Fruit fly (Drosophila melanogaster) whole organism, embryonic: ENCODE measurements around the gene Gnpat.
A peak's percentile ranks its signal among the peaks of the same experiment; 100 is the strongest.

ENCODE experiments used
- B-H1 ChIP-seq: fragments of 200-800 bp; sonication (Bioruptor generic); IDR thresholded peaks from 3 replicates; pipeline ENCODE4 v1.3.6; 2022; ENCODE audit warnings: missing biosample characterization, missing genetic modification characterization
- CG10979 ChIP-seq: fragments of 200-800 bp; sonication (Bioruptor generic); optimal IDR thresholded peaks from 2 replicates; lab custom pipeline; 2018; ENCODE audit warnings: missing biosample characterization, mild to moderate bottlenecking, missing genetic modification characterization, moderate library complexity
- CG12942 ChIP-seq: fragments of 200-800 bp; sonication (Bioruptor generic); optimal IDR thresholded peaks from 3 replicates; lab custom pipeline; 2016; ENCODE audit warnings: missing biosample characterization, missing genetic modification characterization
- CG14050 ChIP-seq: fragments of 200-800 bp; sonication (Bioruptor generic); IDR thresholded peaks from 3 replicates; pipeline ENCODE4 v1.3.6; 2022; ENCODE audit warnings: missing biosample characterization, missing genetic modification characterization
- CG16779 ChIP-seq: fragments of 200-800 bp; sonication (Bioruptor generic); IDR thresholded peaks from 2 replicates; pipeline ENCODE4 v1.3.6; 2022; ENCODE audit warnings: missing biosample characterization, missing genetic modification characterization
- CG17829 ChIP-seq: fragments of 200-800 bp; optimal IDR thresholded peaks from 2 replicates; lab custom pipeline; 2019; ENCODE audit warnings: missing biosample characterization, mild to moderate bottlenecking, missing genetic modification characterization, moderate library complexity
- CG30431 ChIP-seq: fragments of 200-800 bp; sonication (Bioruptor generic); optimal IDR thresholded peaks from 2 replicates; lab custom pipeline; 2017; ENCODE audit warnings: missing biosample characterization, missing genetic modification characterization
- CG32532 ChIP-seq: fragments of 200-800 bp; sonication (Bioruptor generic); IDR thresholded peaks from 2 replicates; pipeline ENCODE4 v1.3.6; 2022; ENCODE audit warnings: missing biosample characterization, missing genetic modification characterization
- CG32772 ChIP-seq: fragments of 200-800 bp; sonication (Bioruptor generic); IDR thresholded peaks from 2 replicates; pipeline ENCODE4 v1.3.6; 2022; ENCODE audit warnings: missing biosample characterization, missing genetic modification characterization
- CG4360 ChIP-seq: fragments of 200-800 bp; sonication (Bioruptor generic); IDR thresholded peaks from 2 replicates; pipeline ENCODE4 v1.3.6; 2022; ENCODE audit warnings: missing biosample characterization, missing genetic modification characterization
- CG4404 ChIP-seq: fragments of 200-800 bp; sonication (Bioruptor generic); IDR thresholded peaks from 2 replicates; pipeline ENCODE4 v1.3.6; 2022; ENCODE audit warnings: missing biosample characterization, missing genetic modification characterization
- CG7987 ChIP-seq: fragments of 200-800 bp; sonication (Bioruptor generic); optimal IDR thresholded peaks from 2 replicates; lab custom pipeline; 2018; ENCODE audit warnings: missing biosample characterization, mild to moderate bottlenecking, missing genetic modification characterization, moderate library complexity
- CG9437 ChIP-seq: fragments of 200-800 bp; sonication (Bioruptor generic); optimal IDR thresholded peaks from 2 replicates; lab custom pipeline; 2018; ENCODE audit warnings: missing biosample characterization, mild to moderate bottlenecking, missing genetic modification characterization
- Dref ChIP-seq: fragments of 200-800 bp; sonication (Bioruptor generic); IDR thresholded peaks from 2 replicates; pipeline ENCODE4 v1.3.6; 2022; ENCODE audit warnings: missing biosample characterization, missing genetic modification characterization
- HHEX ChIP-seq: fragments of 200-800 bp; sonication (Bioruptor generic); optimal IDR thresholded peaks from 3 replicates; lab custom pipeline; 2017; ENCODE audit warnings: missing biosample characterization, mild to moderate bottlenecking, missing genetic modification characterization, missing genetic modification reagents
- HLH3B ChIP-seq: fragments of 200-800 bp; sonication (Bioruptor generic); IDR thresholded peaks from 2 replicates; pipeline ENCODE4 v1.3.6; 2022; ENCODE audit warnings: missing biosample characterization, missing genetic modification characterization
- Hr3 ChIP-seq: fragments of 200-800 bp; sonication (Bioruptor generic); optimal IDR thresholded peaks from 3 replicates; lab custom pipeline; 2016; ENCODE audit warnings: missing biosample characterization, missing genetic modification characterization
- Hsf ChIP-seq: fragments of 200-800 bp; sonication (Bioruptor generic); optimal IDR thresholded peaks from 3 replicates; lab custom pipeline; 2016; ENCODE audit warnings: missing biosample characterization, missing genetic modification characterization
- Kr ChIP-seq: fragments of 200-800 bp; sonication (Bioruptor generic); optimal IDR thresholded peaks from 2 replicates; lab custom pipeline; 2017; ENCODE audit warnings: missing biosample characterization, mild to moderate bottlenecking, missing genetic modification characterization
- Lpt ChIP-seq: fragments of >200 bp; optimal IDR thresholded peaks from 2 replicates; lab custom pipeline; 2018; ENCODE audit warnings: missing biosample characterization, missing genetic modification characterization
- MTF-1 ChIP-seq: fragments of 200-800 bp; sonication (Bioruptor generic); optimal IDR thresholded peaks from 2 replicates; lab custom pipeline; 2018; ENCODE audit warnings: missing biosample characterization, mild to moderate bottlenecking, missing genetic modification characterization, borderline replicate concordance
- Max ChIP-seq: fragments of 200-800 bp; sonication (Bioruptor generic); optimal IDR thresholded peaks from 2 replicates; lab custom pipeline; 2016; ENCODE audit warnings: missing biosample characterization, mild to moderate bottlenecking, missing genetic modification characterization
- NC2β ChIP-seq: fragments of 200-800 bp; sonication (Bioruptor generic); optimal IDR thresholded peaks from 2 replicates; lab custom pipeline; 2016; ENCODE audit warnings: missing biosample characterization, missing genetic modification characterization
- PHDP ChIP-seq: fragments of 200-800 bp; sonication (Bioruptor generic); optimal IDR thresholded peaks from 3 replicates; lab custom pipeline; 2018; ENCODE audit warnings: missing biosample characterization, mild to moderate bottlenecking, missing genetic modification characterization, moderate library complexity
- Side ChIP-seq: fragments of 200-800 bp; sonication (Bioruptor generic); optimal IDR thresholded peaks from 2 replicates; lab custom pipeline; 2016; ENCODE audit warnings: missing biosample characterization, missing genetic modification characterization
- Spps ChIP-seq: fragments of 200-800 bp; sonication (Bioruptor generic); optimal IDR thresholded peaks from 2 replicates; lab custom pipeline; 2018; ENCODE audit warnings: missing biosample characterization, mild to moderate bottlenecking, missing genetic modification characterization
- Usf ChIP-seq: fragments of 200-800 bp; sonication (Bioruptor generic); optimal IDR thresholded peaks from 2 replicates; lab custom pipeline; 2017; ENCODE audit warnings: missing genotype, missing biosample characterization, missing genetic modification characterization
- Xrp1 ChIP-seq: fragments of 200-800 bp; sonication (Bioruptor generic); IDR thresholded peaks from 2 replicates; pipeline ENCODE4 v1.3.6; 2022; ENCODE audit warnings: missing biosample characterization, missing genetic modification characterization
- bab2 ChIP-seq: fragments of 200-800 bp; sonication (Bioruptor generic); optimal IDR thresholded peaks from 2 replicates; lab custom pipeline; 2016; ENCODE audit warnings: missing biosample characterization, missing genetic modification characterization
- ci ChIP-seq: fragments of 200-800 bp; sonication (Bioruptor generic); IDR thresholded peaks from 3 replicates; pipeline ENCODE4 v1.3.6; 2022; ENCODE audit warnings: missing biosample characterization, missing genetic modification characterization
- cwo ChIP-seq: fragments of 200-800 bp; sonication (Bioruptor generic); optimal IDR thresholded peaks from 3 replicates; lab custom pipeline; 2017; ENCODE audit warnings: missing biosample characterization, missing genetic modification characterization, mild to moderate bottlenecking, moderate library complexity, missing genetic modification reagents
- eve ChIP-seq, 2 experiments: fragments of >200 bp; optimal IDR thresholded peaks; 2 replicates each; lab custom pipeline; 2017; ENCODE audit warnings: missing biosample characterization in 2 of 2, missing genetic modification characterization in 2 of 2
- eyg ChIP-seq: fragments of 200-800 bp; sonication (Bioruptor generic); optimal IDR thresholded peaks from 3 replicates; lab custom pipeline; 2016; ENCODE audit warnings: missing biosample characterization, missing genetic modification characterization
- fd64A ChIP-seq: fragments of 200-800 bp; sonication (Bioruptor generic); optimal IDR thresholded peaks from 3 replicates; lab custom pipeline; 2018; ENCODE audit warnings: missing biosample characterization, mild to moderate bottlenecking, missing genetic modification characterization
- gcm2 ChIP-seq: fragments of 200-800 bp; sonication (Bioruptor generic); optimal IDR thresholded peaks from 2 replicates; lab custom pipeline; 2016; ENCODE audit warnings: missing biosample characterization, missing genetic modification characterization
- gt ChIP-seq: fragments of 200-800 bp; sonication (Bioruptor generic); IDR thresholded peaks from 2 replicates; pipeline ENCODE4 v1.3.6; 2022; ENCODE audit warnings: missing biosample characterization, missing genetic modification characterization
- jing ChIP-seq: fragments of 200-800 bp; sonication (Bioruptor generic); optimal IDR thresholded peaks from 2 replicates; lab custom pipeline; 2018; ENCODE audit warnings: missing biosample characterization, mild to moderate bottlenecking, missing genetic modification characterization
- lab ChIP-seq: fragments of 200-800 bp; sonication (Bioruptor generic); optimal IDR thresholded peaks from 3 replicates; lab custom pipeline; 2017; ENCODE audit warnings: missing biosample characterization, missing genetic modification characterization, mild to moderate bottlenecking, moderate library complexity, missing genetic modification reagents
- oc ChIP-seq: fragments of 200-800 bp; sonication (Bioruptor generic); optimal IDR thresholded peaks from 2 replicates; lab custom pipeline; 2018; ENCODE audit warnings: missing biosample characterization, mild to moderate bottlenecking, missing genetic modification characterization, moderate library complexity
- pho ChIP-seq: fragments of 200-800 bp; sonication (Bioruptor generic); optimal IDR thresholded peaks from 2 replicates; lab custom pipeline; 2016; ENCODE audit warnings: missing biosample characterization, missing genetic modification characterization
- pnt ChIP-seq: fragments of 200-800 bp; sonication (Bioruptor generic); optimal IDR thresholded peaks from 3 replicates; lab custom pipeline; 2016; ENCODE audit warnings: missing biosample characterization, missing genetic modification characterization
- pros ChIP-seq: fragments of 200-800 bp; sonication (Bioruptor generic); optimal IDR thresholded peaks from 3 replicates; lab custom pipeline; 2019; ENCODE audit warnings: missing biosample characterization, mild to moderate bottlenecking, missing genetic modification characterization, moderate library complexity
- pzg ChIP-seq: fragments of 200-800 bp; sonication (Bioruptor generic); optimal IDR thresholded peaks from 3 replicates; lab custom pipeline; 2018; ENCODE audit warnings: missing biosample characterization, mild to moderate bottlenecking, missing genetic modification characterization, moderate library complexity
- ro ChIP-seq: fragments of 200-800 bp; sonication (Bioruptor generic); IDR thresholded peaks from 2 replicates; pipeline ENCODE4 v1.3.6; 2022; ENCODE audit warnings: missing biosample characterization, missing genetic modification characterization
- row ChIP-seq: fragments of 200-800 bp; sonication (Bioruptor generic); IDR thresholded peaks from 3 replicates; pipeline ENCODE4 v1.3.6; 2022; ENCODE audit warnings: missing biosample characterization, missing genetic modification characterization
- sisA ChIP-seq: fragments of 200-800 bp; sonication (Bioruptor generic); IDR thresholded peaks from 2 replicates; pipeline ENCODE4 v1.3.6; 2022; ENCODE audit warnings: missing biosample characterization, missing genetic modification characterization
- slou ChIP-seq: fragments of 200-800 bp; sonication (Bioruptor generic); optimal IDR thresholded peaks from 3 replicates; lab custom pipeline; 2016; ENCODE audit warnings: missing biosample characterization, missing genetic modification characterization
- slp2 ChIP-seq: fragments of 200-800 bp; sonication (Bioruptor generic); optimal IDR thresholded peaks from 2 replicates; lab custom pipeline; 2016; ENCODE audit warnings: missing biosample characterization, missing genetic modification characterization
- z ChIP-seq: fragments of 200-800 bp; sonication (Bioruptor generic); IDR thresholded peaks from 3 replicates; pipeline ENCODE4 v1.3.6; 2022; ENCODE audit warnings: missing biosample characterization, missing genetic modification characterization
- zfh1 ChIP-seq: fragments of 200-800 bp; sonication (Bioruptor generic); IDR thresholded peaks from 3 replicates; pipeline ENCODE4 v1.3.6; 2022; ENCODE audit warnings: missing biosample characterization, missing genetic modification characterization

Gnpat gene

dm6 chr3R:25490778-25491664 lies at the start of gene Gnpat, which contains the start of gene CG5112 (continued):
- TF ChIP-seq pzg (peak; percentile 72), Spps (tag; lab: Kevin White, UChicago) (no peak), HLH3B (GFP tag; lab: Robert Waterston, UW) (peak; percentile 70), CG16779 (GFP tag; lab: Robert Waterston, UW) (peak; percentile 63), B-H1 (GFP tag; lab: Robert Waterston, UW) (no peak), Hr3 (GFP tag; lab: Kevin White, UChicago) (peak; percentile 61), MTF-1 (peak; percentile 43), sisA (GFP tag; lab: Robert Waterston, UW) (peak; percentile 76), CG9437 (GFP tag; lab: Kevin White, UChicago) (peak; percentile 0), cwo (GFP tag; lab: Kevin White, UChicago) (no peak), CG7987 (GFP tag; lab: Kevin White, UChicago) (peak; percentile 36), Dref (peak; percentile 62), Kr (GFP tag; lab: Kevin White, UChicago) (no peak), fd64A (GFP tag; lab: Kevin White, UChicago) (no peak), zfh1 (peak; percentile 60; the same call in 2 of the 3 replicates), CG12942 (peak; percentile 56), pnt (GFP tag; lab: Kevin White, UChicago) (no peak), gcm2 (GFP tag; lab: Kevin White, UChicago) (peak; percentile 41), lab (peak; percentile 47), CG30431 (GFP tag; lab: Kevin White, UChicago) (peak; percentile 14), Lpt (GFP tag; lab: Kevin White, UChicago) (no peak), ro (GFP tag; lab: Robert Waterston, UW) (no peak; the same call in 1 of the 2 replicates), CG4404 (GFP tag; lab: Robert Waterston, UW) (peak; percentile 63), PHDP (peak; percentile 58), NC2β (peak; percentile 54), oc (no peak), CG17829 (tag; lab: Kevin White, UChicago) (peak; percentile 47), row (peak; percentile 92), Xrp1 (peak; percentile 61; the same call in 1 of the 2 replicates), Max (GFP tag; lab: Kevin White, UChicago) (no peak), eyg (peak; percentile 42), Usf (GFP tag; lab: Kevin White, UChicago) (no peak), Hsf (GFP tag; lab: Kevin White, UChicago) (peak; percentile 57), gt (no peak), jing (no peak), CG10979 (tag; lab: Kevin White, UChicago) (peak; percentile 37), Side (GFP tag; lab: Kevin White, UChicago) (no peak), bab2 (peak; percentile 2), pros (peak; percentile 99), CG14050 (GFP tag; lab: Robert Waterston, UW) (peak; percentile 47; the same call in 2 of the 3 replicates), HHEX (peak; percentile 36), pho (GFP tag; lab: Kevin White, UChicago) (peak; percentile 66), ci (GFP tag; lab: Robert Waterston, UW) (peak; percentile 92), z (GFP tag; lab: Robert Waterston, UW) (no peak), slou (GFP tag; lab: Kevin White, UChicago) (no peak), CG32772 (GFP tag; lab: Robert Waterston, UW) (peak; percentile 40), slp2 (GFP tag; lab: Kevin White, UChicago) (peak; percentile 40), CG32532 (GFP tag; lab: Robert Waterston, UW) (peak; percentile 83), CG4360 (GFP tag; lab: Robert Waterston, UW) (no peak), eve (GFP tag; optimal IDR thresholded peaks at IDR 0.05; lab: Kevin White, UChicago) (no peak)
